Worm (Caenorhabditis elegans) whole organism, dauer: Measurements from ENCODE around the gene T28D9.16.

Experiments used
- unc-62 ChIP-seq: sonication (generic microtip); optimal IDR thresholded peaks from 2 replicates; lab custom pipeline; 2017; ENCODE audit warnings: missing biosample characterization, missing genetic modification reagents, missing genetic modification characterization

T28D9.16 gene

DNA sequence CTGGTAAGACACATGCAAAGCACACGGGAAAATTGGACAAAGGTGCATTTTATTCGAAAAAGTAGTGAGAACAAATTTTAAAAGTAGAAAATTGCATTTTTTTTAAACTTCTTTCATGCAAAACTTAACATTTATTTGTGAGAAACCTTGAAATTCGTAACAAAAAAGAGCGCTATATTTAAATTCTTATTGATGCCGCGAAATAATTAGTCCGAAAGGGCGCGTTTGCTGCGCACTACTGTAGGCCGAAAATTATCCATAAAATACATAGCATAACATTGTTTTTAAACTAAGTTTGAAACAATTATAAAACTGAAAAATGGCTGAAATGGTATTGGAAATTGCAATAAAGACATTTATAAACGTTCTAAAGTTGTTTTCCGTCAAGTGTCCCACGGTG, 44.2 kb downstream of the T28D9.16 start:
- no peak for TF ChIP-seq unc-62 (GFP tag; lab: Kevin White, UChicago)

DNA sequence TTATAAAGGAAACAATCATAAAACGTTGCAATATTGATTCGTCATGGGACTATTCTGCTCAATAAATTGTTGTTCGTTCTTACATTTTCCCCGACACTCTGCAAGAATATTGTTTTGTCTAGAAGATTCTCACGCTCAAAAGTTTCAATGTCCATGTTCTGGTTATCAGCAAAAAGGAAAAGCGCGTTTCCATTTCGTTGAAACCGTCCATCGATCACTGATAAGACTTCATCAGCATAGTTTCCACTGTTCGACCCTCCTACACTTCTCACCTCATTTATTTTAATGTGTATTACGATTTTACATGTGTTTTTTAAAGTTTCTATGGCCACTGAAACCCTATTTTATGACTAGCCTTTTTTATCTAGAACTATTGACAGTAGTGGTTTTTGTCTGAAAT, 44.6 kb downstream of the T28D9.16 start:
- TF ChIP-seq unc-62 (GFP tag; lab: Kevin White, UChicago) = no peak

DNA sequence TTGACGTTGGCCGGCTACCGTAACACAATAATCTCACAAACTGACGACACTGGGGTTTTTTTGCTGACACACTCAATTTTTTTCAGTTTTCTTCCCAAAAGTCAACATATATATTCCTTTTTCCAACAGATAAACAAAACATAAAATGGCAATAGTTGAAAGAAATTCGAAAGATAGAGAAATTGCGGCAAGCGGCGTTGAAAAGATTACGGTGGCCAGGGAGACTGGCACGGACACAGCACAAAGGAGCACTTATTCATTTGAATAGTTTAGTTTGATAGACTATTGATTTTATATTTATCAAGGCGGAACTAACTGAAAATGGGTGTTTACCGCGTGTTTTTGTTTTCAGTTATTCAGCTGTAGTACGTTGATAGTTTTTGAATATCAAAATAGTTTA, 45.8 kb downstream of the T28D9.16 start, which contains the start of gene toe-2:
TSS of gene toe-2 (minus strand) at position 70 of the 400 bp plus-strand sequence.
- TF ChIP-seq unc-62 (GFP tag; lab: Kevin White, UChicago) = no peak

DNA sequence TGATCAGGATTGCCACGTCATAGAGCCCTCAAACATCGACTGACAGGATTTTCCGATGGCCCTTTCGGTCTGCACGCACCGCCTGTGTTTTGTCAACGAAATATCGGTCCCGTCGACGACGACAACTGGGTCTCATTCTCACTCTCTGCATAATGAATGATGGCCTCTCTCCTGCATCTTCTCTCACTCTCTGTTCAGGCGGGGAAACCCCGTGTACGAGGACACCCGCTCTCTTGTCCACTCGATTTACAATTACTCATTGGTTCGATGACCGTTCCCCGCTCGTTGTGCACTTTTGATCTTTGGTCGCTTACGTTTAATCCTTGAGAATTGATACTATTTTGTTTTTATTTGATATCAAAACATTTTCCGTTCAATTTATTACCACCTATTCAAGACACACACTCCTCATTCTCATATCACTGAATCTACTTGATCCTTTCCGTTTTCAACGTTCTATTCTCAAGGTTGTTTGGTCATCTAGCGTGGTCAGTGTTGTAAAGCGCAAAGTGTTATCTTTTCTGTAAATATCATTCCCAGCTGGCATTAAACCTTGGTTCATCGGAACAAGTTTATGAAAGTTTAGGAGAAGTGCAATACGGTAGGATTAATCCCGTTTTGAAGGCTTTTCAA, 47.3 kb downstream of the T28D9.16 start:
- TF ChIP-seq unc-62 (GFP tag; lab: Kevin White, UChicago) = no peak

DNA sequence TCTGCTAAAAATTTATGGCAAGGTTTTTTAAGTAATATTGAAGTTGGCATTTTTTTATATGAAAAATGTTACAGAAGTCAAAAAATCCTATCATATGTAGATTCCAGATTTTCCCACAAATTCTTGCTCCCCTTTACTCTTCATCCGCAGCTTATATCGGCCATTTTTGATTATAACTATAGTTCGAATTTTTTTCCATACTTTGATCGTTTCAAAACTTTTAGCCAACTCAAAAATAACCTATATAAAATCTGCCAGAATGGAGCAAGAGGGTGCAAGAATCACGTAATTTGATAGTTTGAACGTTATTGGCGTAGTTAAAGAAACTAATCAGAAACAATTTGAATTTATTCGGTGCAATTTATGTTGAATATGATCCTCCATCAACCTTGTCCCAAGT, 48.5 kb downstream of the T28D9.16 start:
- TF ChIP-seq unc-62 (GFP tag; lab: Kevin White, UChicago) = no peak

DNA sequence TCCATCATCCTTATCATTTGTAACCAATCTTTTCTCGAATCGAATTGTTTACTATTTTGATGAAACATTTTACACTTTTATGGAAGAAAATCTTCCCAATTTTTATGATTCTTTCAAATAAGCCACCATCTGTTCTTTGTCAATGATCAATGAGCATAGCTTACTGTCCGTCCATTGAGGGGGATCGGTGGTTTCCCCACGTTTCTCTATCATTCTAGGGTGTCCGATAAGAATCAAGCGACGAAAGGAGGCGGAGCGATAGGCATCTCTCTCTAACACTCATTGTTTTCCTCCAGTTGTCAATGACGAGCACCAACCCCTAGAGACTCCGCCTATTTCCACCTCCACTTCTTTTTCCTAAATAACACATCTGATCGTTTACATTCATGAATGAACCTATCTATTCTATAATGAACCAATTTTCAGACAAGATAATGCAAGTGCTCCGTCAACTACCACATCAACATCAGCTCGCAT, 49.1 kb downstream of the T28D9.16 start, which contains the start of gene C56E6.2:
TSS of gene C56E6.2 (plus strand) at position 427 of the 477 bp plus-strand sequence.
- TF ChIP-seq unc-62 (GFP tag; lab: Kevin White, UChicago) = no peak

DNA sequence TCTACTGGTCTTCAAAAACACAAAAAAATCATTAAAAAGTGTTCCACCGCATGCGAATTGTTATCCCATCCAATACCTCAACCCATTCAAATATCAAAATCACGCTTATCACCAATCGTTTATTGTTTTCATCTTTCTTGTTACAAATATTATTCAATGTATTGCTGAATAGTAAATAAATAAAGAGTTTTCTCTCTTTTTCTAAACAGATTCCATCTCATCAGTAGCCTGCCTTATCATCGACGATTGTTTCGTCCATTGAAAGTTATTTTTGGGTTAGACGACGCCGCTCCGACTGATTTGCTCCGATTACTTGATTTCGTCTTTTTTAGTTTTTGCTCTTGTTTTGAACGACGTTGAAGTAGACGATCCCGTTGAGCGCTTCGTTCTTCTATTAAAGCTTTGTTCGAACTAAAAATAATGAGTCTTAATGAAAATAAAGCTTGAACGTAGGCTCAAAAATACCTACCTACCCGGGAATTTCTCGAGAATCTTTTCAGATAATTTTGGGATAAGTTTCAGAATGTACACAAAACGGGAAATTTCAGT, 50.7 kb downstream of the T28D9.16 start:
- TF ChIP-seq unc-62 (GFP tag; lab: Kevin White, UChicago) = no peak
